Worm (Caenorhabditis elegans): ENCODE results near the gene clx-1.

DNA sequence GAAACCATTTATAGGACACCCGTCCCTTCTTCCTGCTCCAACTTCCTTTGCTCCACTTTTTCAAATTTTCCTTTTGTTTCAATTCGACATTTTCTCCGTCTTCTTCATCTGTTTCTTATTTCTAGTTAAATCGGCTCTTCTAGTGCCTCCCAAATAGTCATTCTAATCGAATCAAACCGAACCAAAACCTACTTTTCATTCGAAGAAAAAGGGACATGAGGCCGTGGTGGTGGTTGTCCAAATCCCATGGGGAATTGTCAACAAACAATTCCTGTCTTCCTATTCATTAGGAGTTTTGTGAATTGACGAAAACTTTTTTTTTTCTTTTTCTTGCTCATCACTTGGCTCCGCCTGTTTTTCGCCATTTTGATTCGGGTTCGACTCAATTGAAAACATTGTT lies 2.2 kb downstream of the clx-1 start:
- no peak for TF ChIP-seq flt-1 (GFP tag; IDR thresholded peaks at IDR 0.05)
- no peak for TF ChIP-seq med-1 (GFP tag; optimal IDR thresholded peaks at IDR 0.05; ENCODE audit: insufficient read depth)
- TF ChIP-seq tab-1 (GFP tag; IDR thresholded peaks at IDR 0.05) = no peak
- TF ChIP-seq ztf-29 (GFP tag; IDR thresholded peaks at IDR 0.05) = no peak
- no peak for TF ChIP-seq T22C8.4 (GFP tag; IDR thresholded peaks at IDR 0.05)
- TF ChIP-seq klf-2 (GFP tag; conservative IDR thresholded peaks at IDR 0.05) = no peak
- TF ChIP-seq cog-1 (tag; optimal IDR thresholded peaks at IDR 0.05) = no peak
